Fruit fly (Drosophila melanogaster): Measurements from ENCODE around the gene CG12715.
A peak's percentile ranks its signal among the peaks of the same experiment; 100 is the strongest.

CG12715 gene

DNA sequence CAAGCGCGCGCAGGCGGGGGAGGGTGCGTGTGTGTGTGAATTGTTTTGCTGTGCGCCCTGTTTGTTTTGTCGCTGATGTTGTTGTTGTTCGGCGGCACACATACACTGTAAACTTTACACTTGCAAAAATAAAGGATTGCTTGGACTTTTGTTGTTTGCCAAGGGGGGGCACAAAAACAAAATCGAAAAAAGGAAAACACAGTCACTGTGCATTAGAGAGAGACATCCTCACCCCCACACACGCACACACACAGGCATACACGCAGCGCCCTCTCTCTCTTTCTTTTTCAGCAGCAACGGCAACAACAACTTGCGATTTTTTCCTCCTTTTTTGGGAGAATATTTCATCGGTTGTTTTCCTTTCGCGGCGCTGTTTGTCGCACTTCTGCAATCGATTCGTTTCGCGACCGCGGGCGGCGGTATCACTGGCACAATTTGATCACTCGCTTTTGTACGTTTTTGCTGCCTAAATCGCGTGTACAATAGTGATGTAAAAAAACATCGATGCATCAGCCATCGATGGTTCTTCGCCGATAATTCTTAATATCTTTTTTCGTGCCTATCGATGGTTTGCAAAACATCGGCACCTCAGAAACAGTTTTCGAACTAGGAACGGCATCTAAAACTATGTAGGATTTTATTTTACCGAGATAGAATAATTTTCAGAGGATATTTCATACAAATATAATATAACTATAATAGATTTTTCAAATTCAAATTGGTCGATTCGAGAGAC, 35.0 kb upstream of the CG12715 start, which contains the start of gene hep (continued):
- TF ChIP-seq scrt (GFP tag; optimal IDR thresholded peaks at IDR 0.05), result no peak
- TF ChIP-seq ara (GFP tag; IDR thresholded peaks at IDR 0.05), result no peak
- TF ChIP-seq ftz-f1 (GFP tag; optimal IDR thresholded peaks at IDR 0.05), result no peak
- TF ChIP-seq toy (GFP tag; IDR thresholded peaks at IDR 0.05), result no peak
- TF ChIP-seq rib (GFP tag; IDR thresholded peaks at IDR 0.05), result no peak
- no peak for TF ChIP-seq CG11085 (GFP tag; IDR thresholded peaks at IDR 0.05)
- peak; percentile 82 for TF ChIP-seq CG4617 (GFP tag; optimal IDR thresholded peaks at IDR 0.05; ENCODE audit: borderline replicate concordance)
- no peak for TF ChIP-seq Sox100B (GFP tag; optimal IDR thresholded peaks at IDR 0.05)
- no peak for TF ChIP-seq Oli (tag; optimal IDR thresholded peaks at IDR 0.05)
- TF ChIP-seq Lim3 (GFP tag; IDR thresholded peaks at IDR 0.05), result no peak
- no peak for TF ChIP-seq CG13624 (GFP tag; optimal IDR thresholded peaks at IDR 0.05)
- TF ChIP-seq hb (GFP tag; IDR thresholded peaks at IDR 0.05; ENCODE audit: partially characterized antibody), result peak; percentile 86
- no peak for TF ChIP-seq CG13775 (GFP tag; optimal IDR thresholded peaks at IDR 0.05)
- no peak for TF ChIP-seq CG31388 (GFP tag; optimal IDR thresholded peaks at IDR 0.05)
- TF ChIP-seq HLHmδ (GFP tag; optimal IDR thresholded peaks at IDR 0.05), result no peak
- TF ChIP-seq pum (GFP tag; optimal IDR thresholded peaks at IDR 0.05), result no peak
- no peak for TF ChIP-seq CG5245 (GFP tag; optimal IDR thresholded peaks at IDR 0.05)
- TF ChIP-seq Xrp1 (GFP tag; IDR thresholded peaks at IDR 0.05), result no peak
- TF ChIP-seq CG11398 (GFP tag; optimal IDR thresholded peaks at IDR 0.05), result no peak
- no peak for TF ChIP-seq ase (GFP tag; IDR thresholded peaks at IDR 0.05)
- no peak for TF ChIP-seq crc (GFP tag; optimal IDR thresholded peaks at IDR 0.05)
- TF ChIP-seq CG17568 (GFP tag; optimal IDR thresholded peaks at IDR 0.05), result no peak
- TF ChIP-seq CG15269 (tag; optimal IDR thresholded peaks at IDR 0.05), result no peak
- no peak for TF ChIP-seq Eip74EF (GFP tag; optimal IDR thresholded peaks at IDR 0.05)
- TF ChIP-seq emc (GFP tag; optimal IDR thresholded peaks at IDR 0.05), result no peak
- no peak for TF ChIP-seq lab (GFP tag; optimal IDR thresholded peaks at IDR 0.05)
- TF ChIP-seq cas (GFP tag; IDR thresholded peaks at IDR 0.05), result no peak
- no peak for TF ChIP-seq Antp (GFP tag; optimal IDR thresholded peaks at IDR 0.05)
- no peak for TF ChIP-seq Gsc (GFP tag; IDR thresholded peaks at IDR 0.05)
- TF ChIP-seq CG6765 (GFP tag; optimal IDR thresholded peaks at IDR 0.05), result no peak
- TF ChIP-seq D19B (GFP tag; optimal IDR thresholded peaks at IDR 0.05), result no peak
- TF ChIP-seq C15 (GFP tag; IDR thresholded peaks at IDR 0.05), result no peak
- peak; percentile 86 for TF ChIP-seq inv (GFP tag; IDR thresholded peaks at IDR 0.05; ENCODE audit: partially characterized antibody)
- TF ChIP-seq CG10147 (GFP tag; optimal IDR thresholded peaks at IDR 0.05), result no peak
- TF ChIP-seq CG32767 (GFP tag; IDR thresholded peaks at IDR 0.05), result no peak
- no peak for TF ChIP-seq Sox102F (GFP tag; optimal IDR thresholded peaks at IDR 0.05)
- peak; percentile 57 for TF ChIP-seq CG9932 (GFP tag; IDR thresholded peaks at IDR 0.05)
- TF ChIP-seq mam (GFP tag; optimal IDR thresholded peaks at IDR 0.05), result no peak
- no peak for TF ChIP-seq Hey (tag; optimal IDR thresholded peaks at IDR 0.05)
- no peak for TF ChIP-seq Lpt (GFP tag; optimal IDR thresholded peaks at IDR 0.05)
- TF ChIP-seq CG10654 (GFP tag; optimal IDR thresholded peaks at IDR 0.05), result no peak
- TF ChIP-seq row (GFP tag; IDR thresholded peaks at IDR 0.05), result peak; percentile 59
- no peak for TF ChIP-seq CG11456 (GFP tag; IDR thresholded peaks at IDR 0.05)
- TF ChIP-seq lmd (GFP tag; IDR thresholded peaks at IDR 0.05), result no peak
- no peak for TF ChIP-seq Hmr (GFP tag; optimal IDR thresholded peaks at IDR 0.05)
- TF ChIP-seq trh (GFP tag; optimal IDR thresholded peaks at IDR 0.05), result no peak
- TF ChIP-seq CG6272 (GFP tag; IDR thresholded peaks at IDR 0.05), result no peak
- no peak for TF ChIP-seq cad (GFP tag; optimal IDR thresholded peaks at IDR 0.05)
- no peak for TF ChIP-seq CG8388 (GFP tag; optimal IDR thresholded peaks at IDR 0.05)
- TF ChIP-seq CG31441 (GFP tag; IDR thresholded peaks at IDR 0.05), result no peak
- no peak for TF ChIP-seq Tbp (GFP tag; optimal IDR thresholded peaks at IDR 0.05)
